Worm (Caenorhabditis elegans) whole organism, L4 larva: Measurements from ENCODE around the gene C10G8.8.

Experiments
- F10B5.3 ChIP-seq: sonication (generic microtip); optimal IDR thresholded peaks from 2 replicates; lab custom pipeline; 2016; ENCODE audit warnings: mild to moderate bottlenecking, missing genetic modification characterization, missing compliant biosample characterization
- F37D6.2 ChIP-seq: sonication (generic microtip); optimal IDR thresholded peaks from 2 replicates; lab custom pipeline; 2016; ENCODE audit warnings: mild to moderate bottlenecking, missing genetic modification characterization, missing compliant biosample characterization
- F49E8.2 ChIP-seq: sonication (generic microtip); optimal IDR thresholded peaks from 2 replicates; lab custom pipeline; 2016; ENCODE audit warnings: missing compliant biosample characterization, mild to moderate bottlenecking, missing genetic modification characterization, borderline replicate concordance
- R02D3.7 ChIP-seq: fragments of 150-350 bp; sonication (generic microtip); optimal IDR thresholded peaks from 3 replicates; lab custom pipeline; 2014; ENCODE audit warnings: missing biosample characterization, missing genetic modification characterization
- T26A8.4 ChIP-seq: fragments of 200-800 bp; sonication (Bioruptor generic); IDR thresholded peaks from 2 replicates; pipeline ENCODE4 v1.3.6; 2022; ENCODE audit warnings: missing genetic modification characterization, missing compliant biosample characterization
- Y48G9A.11 ChIP-seq: fragments of 200-800 bp; sonication (Bioruptor generic); IDR thresholded peaks from 2 replicates; pipeline ENCODE4 v1.3.6; 2022; ENCODE audit warnings: missing genetic modification reagents, missing genetic modification characterization, missing compliant biosample characterization
- Y5F2A.4 ChIP-seq: fragments of 200-800 bp; sonication (Bioruptor generic); optimal IDR thresholded peaks from 2 replicates; lab custom pipeline; 2018; ENCODE audit warnings: mild to moderate bottlenecking, missing genetic modification characterization, missing compliant biosample characterization
- ZK337.2 ChIP-seq: fragments of 200-800 bp; sonication (Bioruptor generic); IDR thresholded peaks from 2 replicates; pipeline ENCODE4 v1.3.6; 2022; ENCODE audit warnings: missing genetic modification reagents, missing genetic modification characterization, missing compliant biosample characterization
- aly-2 ChIP-seq: sonication (generic microtip); optimal IDR thresholded peaks from 2 replicates; lab custom pipeline; 2018; ENCODE audit warnings: missing biosample characterization, missing genetic modification characterization
- attf-4 ChIP-seq: sonication (generic microtip); optimal IDR thresholded peaks from 3 replicates; lab custom pipeline; 2017; ENCODE audit warnings: missing biosample characterization, missing genetic modification characterization
- ceh-82 ChIP-seq: sonication (generic microtip); optimal IDR thresholded peaks from 2 replicates; lab custom pipeline; 2017; ENCODE audit warnings: missing biosample characterization, missing genetic modification characterization
- ces-1 ChIP-seq: fragments of 150-350 bp; sonication (generic microtip); optimal IDR thresholded peaks from 4 replicates; lab custom pipeline; 2014; ENCODE audit warnings: missing biosample characterization, missing genetic modification reagents, missing genetic modification characterization
- ctbp-1 ChIP-seq: fragments of 200-800 bp; sonication (Bioruptor generic); IDR thresholded peaks from 2 replicates; pipeline ENCODE4 v1.3.6; 2022; ENCODE audit warnings: missing genetic modification reagents, missing genetic modification characterization, missing compliant biosample characterization
- daf-12 ChIP-seq: fragments of 150-350 bp; optimal IDR thresholded peaks from 2 replicates; lab custom pipeline; 2014; ENCODE audit warnings: missing biosample characterization, missing genetic modification reagents, missing genetic modification characterization
- daf-16 ChIP-seq, 3 experiments: sonication (generic microtip); optimal IDR thresholded peaks; 2 replicates each; lab custom pipeline; 2016 to 2017; ENCODE audit warnings: missing genetic modification characterization in 3 of 3, missing genetic modification reagents in 3 of 3, mild to moderate bottlenecking in 2 of 3, missing compliant biosample characterization in 2 of 3, missing biosample characterization in 1 of 3, moderate library complexity in 1 of 3
- daf-19 ChIP-seq: fragments of 200-800 bp; sonication (Bioruptor generic); conservative IDR thresholded peaks from 2 replicates; pipeline ENCODE4 v1.3.6; 2022; ENCODE audit warnings: missing genetic modification characterization, missing compliant biosample characterization
- daf-8 ChIP-seq: fragments of 200-800 bp; sonication (Bioruptor generic); IDR thresholded peaks from 2 replicates; pipeline ENCODE4 v1.3.6; 2022; ENCODE audit warnings: missing genetic modification characterization, missing compliant biosample characterization
- dpl-1 ChIP-seq: fragments of 150-350 bp; optimal IDR thresholded peaks from 2 replicates; lab custom pipeline; 2014; ENCODE audit warnings: missing biosample characterization, missing genetic modification reagents, missing genetic modification characterization
- duxl-1 ChIP-seq: sonication (generic microtip); optimal IDR thresholded peaks from 2 replicates; lab custom pipeline; 2016; ENCODE audit warnings: mild to moderate bottlenecking, missing genetic modification characterization, moderate library complexity, missing compliant biosample characterization; ENCODE audit not compliant: poor library complexity
- egl-27 ChIP-seq: sonication (generic microtip); optimal IDR thresholded peaks from 3 replicates; lab custom pipeline; 2017; ENCODE audit warnings: missing biosample characterization, missing genetic modification reagents, missing genetic modification characterization
- egl-43 ChIP-seq: fragments of 200-800 bp; sonication (Bioruptor generic); IDR thresholded peaks from 2 replicates; pipeline ENCODE4 v1.3.6; 2022; ENCODE audit warnings: missing genetic modification reagents, missing genetic modification characterization, missing compliant biosample characterization
- fkh-10 ChIP-seq: fragments of 150-350 bp; optimal IDR thresholded peaks from 2 replicates; lab custom pipeline; 2014; ENCODE audit warnings: missing biosample characterization, missing genetic modification reagents, missing genetic modification characterization
- hif-1 ChIP-seq, 2 experiments: sonication (generic microtip); optimal IDR thresholded peaks; 2 replicates each; lab custom pipeline; 2016 to 2017; ENCODE audit warnings: missing compliant biosample characterization in 2 of 2, missing genetic modification characterization in 2 of 2, missing genetic modification reagents in 2 of 2, missing genotype in 2 of 2, mild to moderate bottlenecking in 1 of 2
- hlh-30 ChIP-seq: sonication (generic microtip); optimal IDR thresholded peaks from 2 replicates; lab custom pipeline; 2017; ENCODE audit warnings: antibody characterized with exemption, mild to moderate bottlenecking, missing genetic modification characterization, missing compliant biosample characterization; ENCODE audit not compliant: insufficient read depth
- hmg-1.1 ChIP-seq: fragments of 200-800 bp; sonication (Bioruptor generic); IDR thresholded peaks from 2 replicates; pipeline ENCODE4 v1.3.6; 2022; ENCODE audit warnings: missing genetic modification reagents, missing genetic modification characterization, missing compliant biosample characterization
- lin-29 ChIP-seq: fragments of 200-800 bp; sonication (Bioruptor generic); IDR thresholded peaks from 2 replicates; pipeline ENCODE4 v1.3.6; 2022; ENCODE audit warnings: missing genetic modification reagents, missing genetic modification characterization, missing compliant biosample characterization
- lin-38 ChIP-seq: fragments of 200-800 bp; sonication (Bioruptor generic); IDR thresholded peaks from 2 replicates; pipeline ENCODE4 v1.3.6; 2022; ENCODE audit warnings: missing genetic modification reagents, missing genetic modification characterization, missing compliant biosample characterization
- lin-39 ChIP-seq: fragments of 150-350 bp; optimal IDR thresholded peaks from 2 replicates; lab custom pipeline; 2014; ENCODE audit warnings: missing biosample characterization, missing genetic modification reagents, missing genetic modification characterization
- lir-3 ChIP-seq: sonication (generic microtip); optimal IDR thresholded peaks from 2 replicates; lab custom pipeline; 2016; ENCODE audit warnings: mild to moderate bottlenecking, missing genetic modification characterization, missing compliant biosample characterization
- mdl-1 ChIP-seq, 2 experiments: fragments of 150-350 bp in 1 of 2; sonication (generic microtip) in 1 of 2; optimal IDR thresholded peaks; 2 replicates each; lab custom pipeline; 2014 to 2017; ENCODE audit warnings: missing biosample characterization in 2 of 2, missing genetic modification characterization in 2 of 2
- mdt-29 ChIP-seq: fragments of 200-800 bp; sonication (Bioruptor generic); IDR thresholded peaks from 2 replicates; pipeline ENCODE4 v1.3.6; 2022; ENCODE audit warnings: missing genetic modification reagents, missing genetic modification characterization, missing compliant biosample characterization
- mes-2 ChIP-seq: sonication (generic microtip); optimal IDR thresholded peaks from 2 replicates; lab custom pipeline; 2016; ENCODE audit warnings: missing genotype, mild to moderate bottlenecking, missing genetic modification characterization, missing compliant biosample characterization; ENCODE audit not compliant: poor library complexity, severe bottlenecking
- mxl-3 ChIP-seq: fragments of 200-800 bp; sonication (Bioruptor generic); optimal IDR thresholded peaks from 2 replicates; lab custom pipeline; 2018; ENCODE audit warnings: mild to moderate bottlenecking, missing genetic modification characterization, missing compliant biosample characterization
- nhr-10 ChIP-seq: fragments of 150-350 bp; optimal IDR thresholded peaks from 2 replicates; lab custom pipeline; 2014; ENCODE audit warnings: missing biosample characterization, missing genetic modification characterization
- nhr-102 ChIP-seq: sonication (generic microtip); optimal IDR thresholded peaks from 2 replicates; lab custom pipeline; 2016; ENCODE audit warnings: mild to moderate bottlenecking, missing genetic modification characterization, moderate library complexity, missing compliant biosample characterization
- nhr-237 ChIP-seq: sonication (generic microtip); optimal IDR thresholded peaks from 2 replicates; lab custom pipeline; 2017; ENCODE audit warnings: missing biosample characterization, missing genetic modification characterization
- nhr-28 ChIP-seq: fragments of 150-350 bp; optimal IDR thresholded peaks from 2 replicates; lab custom pipeline; 2014; ENCODE audit warnings: missing biosample characterization, missing genetic modification characterization
- nhr-42 ChIP-seq: fragments of 200-800 bp; sonication (Bioruptor generic); IDR thresholded peaks from 2 replicates; pipeline ENCODE4 v1.3.6; 2022; ENCODE audit warnings: missing genetic modification characterization, missing compliant biosample characterization
- nhr-6 ChIP-seq: fragments of 150-350 bp; optimal IDR thresholded peaks from 2 replicates; lab custom pipeline; 2014; ENCODE audit warnings: missing biosample characterization, missing genetic modification characterization
- nhr-76 ChIP-seq: fragments of 150-350 bp; optimal IDR thresholded peaks from 2 replicates; lab custom pipeline; 2014; ENCODE audit warnings: missing biosample characterization, missing genetic modification characterization
- nhr-77 ChIP-seq: fragments of 150-350 bp; optimal IDR thresholded peaks from 2 replicates; lab custom pipeline; 2014; ENCODE audit warnings: missing biosample characterization, missing genetic modification characterization
- saeg-2 ChIP-seq: fragments of 200-800 bp; sonication (Bioruptor generic); IDR thresholded peaks from 2 replicates; pipeline ENCODE4 v1.3.6; 2022; ENCODE audit warnings: missing genetic modification reagents, missing genetic modification characterization, missing compliant biosample characterization
- snpc-1.2 ChIP-seq: fragments of 200-800 bp; sonication (Bioruptor generic); IDR thresholded peaks from 2 replicates; pipeline ENCODE4 v1.3.6; 2022; ENCODE audit warnings: missing genetic modification reagents, missing genetic modification characterization, missing compliant biosample characterization
- spr-1 ChIP-seq: sonication (generic microtip); optimal IDR thresholded peaks from 2 replicates; lab custom pipeline; 2016; ENCODE audit warnings: mild to moderate bottlenecking, missing genetic modification characterization, missing compliant biosample characterization
- unc-39 ChIP-seq: sonication (generic microtip); optimal IDR thresholded peaks from 2 replicates; lab custom pipeline; 2017; ENCODE audit warnings: missing biosample characterization, missing genetic modification characterization
- zag-1 ChIP-seq: fragments of 150-350 bp; optimal IDR thresholded peaks from 2 replicates; lab custom pipeline; 2014; ENCODE audit warnings: missing biosample characterization, missing genetic modification characterization
- zfp-2 ChIP-seq: sonication (generic microtip); optimal IDR thresholded peaks from 2 replicates; lab custom pipeline; 2016; ENCODE audit warnings: mild to moderate bottlenecking, missing genetic modification characterization, missing compliant biosample characterization
- zfp-3 ChIP-seq: fragments of 200-800 bp; sonication (Bioruptor generic); conservative IDR thresholded peaks from 2 replicates; pipeline ENCODE4 v1.3.6; 2022; ENCODE audit warnings: missing genetic modification reagents, missing genetic modification characterization, missing compliant biosample characterization
- zip-11 ChIP-seq: fragments of 200-800 bp; sonication (Bioruptor generic); IDR thresholded peaks from 2 replicates; pipeline ENCODE4 v1.3.6; 2022; ENCODE audit warnings: missing genetic modification characterization, missing compliant biosample characterization

C10G8.8 gene

DNA sequence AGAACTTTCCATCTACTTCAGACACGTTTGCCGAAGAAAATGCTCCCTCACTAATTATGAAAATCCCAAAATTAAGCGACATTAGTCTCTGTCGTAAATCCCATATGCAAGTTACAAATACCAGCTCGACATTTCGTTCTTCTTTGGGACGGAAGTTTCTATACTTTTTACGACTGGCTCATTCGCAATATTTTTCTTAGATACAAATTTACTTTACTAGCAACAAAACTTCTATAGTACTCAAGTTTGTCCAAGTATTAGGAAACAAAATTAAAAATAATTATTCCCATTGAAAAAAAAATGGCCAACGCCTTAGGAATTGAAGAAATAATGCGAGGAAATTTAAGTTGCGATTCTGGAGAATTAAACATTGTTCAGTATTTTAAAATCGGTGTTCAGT lies 2.8 kb upstream of the C10G8.8 start, which contains the start of gene srg-26:
Gene srg-26 (plus strand): TSS at position 301 of the 400 bp plus-strand sequence.
- TF ChIP-seq daf-19 (GFP tag; lab: Robert Waterston, UW) (no peak), saeg-2 (no peak), nhr-10 (tag; lab: Kevin White, UChicago) (no peak), attf-4 (no peak), hif-1 (tag; optimal IDR thresholded peaks at IDR 0.05; lab: Kevin White, UChicago) (no peak), R02D3.7 (no peak), spr-1 (no peak), mes-2 (tag; lab: Kevin White, UChicago) (no peak), ctbp-1 (GFP tag; lab: Robert Waterston, UW) (no peak), mdt-29 (no peak), F49E8.2 (no peak), hmg-1.1 (no peak), unc-39 (tag; lab: Kevin White, UChicago) (no peak), nhr-76 (no peak)

DNA sequence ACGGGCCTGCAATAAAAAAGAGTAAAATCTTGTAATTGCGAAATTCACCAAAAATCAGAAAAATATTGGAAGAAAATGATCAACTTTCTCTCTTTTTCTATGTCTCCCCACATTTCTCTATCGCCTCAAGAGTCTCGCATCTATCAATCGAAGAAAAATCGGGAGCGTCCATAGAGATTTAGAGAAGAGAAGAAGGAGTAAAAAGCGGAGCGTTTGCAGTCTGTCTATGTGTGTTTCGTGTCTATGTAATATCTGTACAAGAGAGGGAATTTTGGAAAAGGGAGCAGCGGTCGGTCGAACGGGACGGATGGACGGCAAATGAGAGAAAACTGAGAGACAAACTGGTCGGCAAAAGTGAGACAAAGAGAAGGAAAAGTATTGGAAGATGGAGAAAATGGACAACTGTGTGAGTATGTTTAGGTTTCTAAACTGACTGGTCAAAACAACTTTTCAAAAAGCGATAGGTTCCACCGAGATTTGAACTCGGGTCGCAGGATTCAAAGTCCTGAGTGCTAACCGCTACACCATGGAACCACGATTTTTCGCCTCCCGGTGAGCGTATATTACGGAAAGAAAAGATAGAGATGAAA lies 1.6 kb upstream of the C10G8.8 start:
- TF ChIP-seq daf-19 (GFP tag; lab: Robert Waterston, UW) (no peak), duxl-1 (peak; percentile 29), egl-43 (GFP tag; lab: Robert Waterston, UW) (peak; percentile 58; the same call in 1 of the 2 replicates), nhr-42 (GFP tag; lab: Robert Waterston, UW) (no peak), mxl-3 (GFP tag; lab: Kevin White, UChicago) (peak; percentile 4), nhr-77 (tag; lab: Kevin White, UChicago) (peak; percentile 60), egl-27 (tag; lab: Kevin White, UChicago) (no peak), mes-2 (tag; lab: Kevin White, UChicago) (peak; percentile 35), ces-1 (GFP tag; lab: Kevin White, UChicago) (no peak), daf-8 (no peak), F10B5.3 (tag; lab: Kevin White, UChicago) (no peak), Y48G9A.11 (GFP tag; lab: Robert Waterston, UW) (no peak), daf-16 (GFP tag; optimal IDR thresholded peaks at IDR 0.05; lab: Kevin White, UChicago) (peak; percentile 58 to 81), daf-16 (tag; optimal IDR thresholded peaks at IDR 0.05; lab: Kevin White, UChicago) (peak; percentile 79), zip-11 (no peak), fkh-10 (GFP tag; lab: Kevin White, UChicago) (no peak), dpl-1 (GFP tag; lab: Kevin White, UChicago) (no peak), R02D3.7 (no peak), Y5F2A.4 (no peak), lin-39 (tag; lab: Kevin White, UChicago) (no peak), zfp-3 (GFP tag; lab: Robert Waterston, UW) (no peak), lir-3 (tag; lab: Kevin White, UChicago) (no peak), zag-1 (no peak), ctbp-1 (GFP tag; lab: Robert Waterston, UW) (no peak), aly-2 (tag; lab: Kevin White, UChicago) (no peak), T26A8.4 (GFP tag; lab: Robert Waterston, UW) (no peak; the same call in 1 of the 2 replicates), mdl-1 (tag; optimal IDR thresholded peaks at IDR 0.05; lab: Kevin White, UChicago) (peak in 1 of 2 experiments; percentile 29), ceh-82 (tag; lab: Kevin White, UChicago) (no peak), ZK337.2 (GFP tag; lab: Robert Waterston, UW) (no peak), daf-12 (tag; lab: Kevin White, UChicago) (no peak), snpc-1.2 (GFP tag; lab: Robert Waterston, UW) (no peak; the same call in 1 of the 2 replicates), lin-38 (GFP tag; lab: Robert Waterston, UW) (no peak), F37D6.2 (tag; lab: Kevin White, UChicago) (no peak), spr-1 (peak; percentile 69), lin-29 (GFP tag; lab: Robert Waterston, UW) (no peak), nhr-6 (tag; lab: Kevin White, UChicago) (no peak), nhr-237 (tag; lab: Kevin White, UChicago) (no peak), nhr-102 (tag; lab: Kevin White, UChicago) (no peak), hlh-30 (tag; lab: Kevin White, UChicago) (no peak), nhr-28 (peak; percentile 83), zfp-2 (tag; lab: Kevin White, UChicago) (no peak)
